Worm (Caenorhabditis elegans): ENCODE measurements around the gene C07H4.1.
A peak's percentile ranks its signal among the peaks of the same experiment; 100 is the strongest.

The C07H4.1 gene

DNA sequence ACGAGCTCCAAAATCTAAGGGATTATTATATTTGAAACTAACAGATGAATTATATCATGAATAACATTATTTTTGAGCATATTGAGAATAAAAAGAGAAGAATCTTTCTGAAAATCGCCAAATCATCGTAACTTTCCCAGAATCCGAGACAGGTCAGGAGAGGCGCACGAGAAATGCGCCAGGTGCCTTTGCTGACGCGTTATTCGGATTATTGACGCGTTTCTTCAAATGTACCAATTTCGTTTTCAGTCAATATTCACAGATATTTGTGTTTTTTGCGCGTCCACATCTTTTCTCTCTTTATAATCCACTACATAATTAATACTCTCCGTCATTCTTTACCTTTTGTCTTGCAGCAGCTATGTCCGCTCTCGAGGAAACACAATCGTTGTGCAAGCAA lies 5.5 kb upstream of the C07H4.1 start, which contains the start of gene T24H10.1 (continued):
- no peak for TF ChIP-seq ces-1 (GFP tag; optimal IDR thresholded peaks at IDR 0.05)
- no peak for TF ChIP-seq sdz-12 (GFP tag; optimal IDR thresholded peaks at IDR 0.05)
- TF ChIP-seq ztf-7 (tag; optimal IDR thresholded peaks at IDR 0.05) = no peak
- TF ChIP-seq nhr-48 (tag; optimal IDR thresholded peaks at IDR 0.05) = peak; percentile 56
- peak; percentile 70 for TF ChIP-seq lin-13 (GFP tag; optimal IDR thresholded peaks at IDR 0.05)
- TF ChIP-seq T20F7.1 (GFP tag; optimal IDR thresholded peaks at IDR 0.05) = peak; percentile 65
- TF ChIP-seq spr-3 (GFP tag; optimal IDR thresholded peaks at IDR 0.05) = no peak
- TF ChIP-seq dve-1 (tag; optimal IDR thresholded peaks at IDR 0.05; ENCODE audit: insufficient read depth) = peak; percentile 61
- peak; percentile 39 for TF ChIP-seq hlh-30 (tag; optimal IDR thresholded peaks at IDR 0.05; ENCODE audit: insufficient read depth)
- no peak for TF ChIP-seq daf-16 (GFP tag; optimal IDR thresholded peaks at IDR 0.05)
- peak; percentile 40 for TF ChIP-seq daf-16 (tag; optimal IDR thresholded peaks at IDR 0.05)
- no peak for TF ChIP-seq F44E2.7 (GFP tag; IDR thresholded peaks at IDR 0.05)
- TF ChIP-seq daf-12 (tag; optimal IDR thresholded peaks at IDR 0.05) = no peak
- TF ChIP-seq nhr-76 (tag; optimal IDR thresholded peaks at IDR 0.05) = no peak
- no peak for TF ChIP-seq egl-43 (GFP tag; IDR thresholded peaks at IDR 0.05)
- TF ChIP-seq D1046.2 (GFP tag; IDR thresholded peaks at IDR 0.05) = no peak
- peak; percentile 77 for TF ChIP-seq mep-1 (tag; optimal IDR thresholded peaks at IDR 0.05)
- TF ChIP-seq mdl-1 (tag; optimal IDR thresholded peaks at IDR 0.05) = no peak
- TF ChIP-seq aly-2 (tag; optimal IDR thresholded peaks at IDR 0.05) = no peak
- TF ChIP-seq lin-1 (GFP tag; IDR thresholded peaks at IDR 0.05) = no peak
- TF ChIP-seq ceh-82 (tag; optimal IDR thresholded peaks at IDR 0.05) = no peak
- TF ChIP-seq Y48G9A.11 (GFP tag; IDR thresholded peaks at IDR 0.05) = no peak
- peak; percentile 48 for TF ChIP-seq F37D6.2 (tag; optimal IDR thresholded peaks at IDR 0.05)
- no peak for TF ChIP-seq R02D3.7 (tag; optimal IDR thresholded peaks at IDR 0.05)
- TF ChIP-seq php-3 (GFP tag; IDR thresholded peaks at IDR 0.05) = peak; percentile 14; the same call in 1 of the 2 replicates
- peak; percentile 43; the same call in 1 of the 2 replicates for TF ChIP-seq T26A8.4 (GFP tag; IDR thresholded peaks at IDR 0.05)
- peak; percentile 37 for TF ChIP-seq ama-1 (optimal IDR thresholded peaks at IDR 0.05)
- peak; percentile 11 for TF ChIP-seq F10B5.3 (tag; optimal IDR thresholded peaks at IDR 0.05)
- TF ChIP-seq fos-1 (tag; optimal IDR thresholded peaks at IDR 0.05) = no peak
- no peak for TF ChIP-seq cey-2 (tag; optimal IDR thresholded peaks at IDR 0.05; ENCODE audit: borderline replicate concordance, insufficient read depth)
- TF ChIP-seq hmg-1.1 (GFP tag; IDR thresholded peaks at IDR 0.05) = peak; percentile 53
- TF ChIP-seq daf-8 (GFP tag; IDR thresholded peaks at IDR 0.05) = no peak
- no peak for TF ChIP-seq zfp-3 (GFP tag; conservative IDR thresholded peaks at IDR 0.05)
- no peak for TF ChIP-seq daf-19 (GFP tag; conservative IDR thresholded peaks at IDR 0.05)
- TF ChIP-seq dmd-6 (GFP tag; IDR thresholded peaks at IDR 0.05) = peak; percentile 65
- TF ChIP-seq nhr-77 (tag; optimal IDR thresholded peaks at IDR 0.05) = peak; percentile 19
- peak; percentile 79 for TF ChIP-seq lin-38 (GFP tag; IDR thresholded peaks at IDR 0.05)
- peak; percentile 71 for TF ChIP-seq rbr-2 (tag; optimal IDR thresholded peaks at IDR 0.05)
- TF ChIP-seq nhr-42 (GFP tag; IDR thresholded peaks at IDR 0.05) = no peak
- no peak for TF ChIP-seq ztf-11 (tag; optimal IDR thresholded peaks at IDR 0.05)
- no peak for TF ChIP-seq unc-130 (GFP tag; optimal IDR thresholded peaks at IDR 0.05)
- no peak for TF ChIP-seq ceh-28 (tag; optimal IDR thresholded peaks at IDR 0.05)
- TF ChIP-seq ceh-62 (tag; optimal IDR thresholded peaks at IDR 0.05) = no peak
- no peak for TF ChIP-seq zfp-2 (tag; optimal IDR thresholded peaks at IDR 0.05)
- TF ChIP-seq spr-1 (tag; optimal IDR thresholded peaks at IDR 0.05) = peak; percentile 31
- TF ChIP-seq duxl-1 (tag; optimal IDR thresholded peaks at IDR 0.05; ENCODE audit: poor library complexity) = no peak
- peak; percentile 37 for TF ChIP-seq nhr-6 (tag; optimal IDR thresholded peaks at IDR 0.05)
- no peak for TF ChIP-seq lin-39 (tag; optimal IDR thresholded peaks at IDR 0.05)
- TF ChIP-seq ZK546.5 (tag; optimal IDR thresholded peaks at IDR 0.05) = no peak
- peak; percentile 51 for TF ChIP-seq nhr-25 (tag; optimal IDR thresholded peaks at IDR 0.05; ENCODE audit: borderline replicate concordance, insufficient read depth)
- no peak for TF ChIP-seq dmd-8 (GFP tag; IDR thresholded peaks at IDR 0.05)
- TF ChIP-seq ceh-44 (GFP tag; IDR thresholded peaks at IDR 0.05) = no peak

Measured in whole organism, L4 larva.